Worm (Caenorhabditis elegans) whole organism, L4 larva: Measurements from ENCODE around the gene daf-2.
A peak's percentile ranks its signal among the peaks of the same experiment; 100 is the strongest.

ENCODE experiments used
- F10B5.3 ChIP-seq: sonication (generic microtip); optimal IDR thresholded peaks from 2 replicates; lab custom pipeline; 2016; ENCODE audit warnings: mild to moderate bottlenecking, missing genetic modification characterization, missing compliant biosample characterization
- F26F4.8 ChIP-seq: fragments of 200-800 bp; sonication (Bioruptor generic); conservative IDR thresholded peaks from 2 replicates; pipeline ENCODE4 v1.3.6; 2022; ENCODE audit warnings: missing genetic modification characterization, missing compliant biosample characterization
- F49E8.2 ChIP-seq: sonication (generic microtip); optimal IDR thresholded peaks from 2 replicates; lab custom pipeline; 2016; ENCODE audit warnings: missing compliant biosample characterization, mild to moderate bottlenecking, missing genetic modification characterization, borderline replicate concordance
- Y105C5A.15 ChIP-seq: fragments of 200-800 bp; sonication (Bioruptor generic); IDR thresholded peaks from 2 replicates; pipeline ENCODE4 v1.3.6; 2022; ENCODE audit warnings: missing genetic modification characterization, missing compliant biosample characterization
- Y75B8A.6 ChIP-seq: fragments of 200-800 bp; sonication (Bioruptor generic); IDR thresholded peaks from 2 replicates; pipeline ENCODE4 v1.3.6; 2022; ENCODE audit warnings: missing genetic modification reagents, missing genetic modification characterization, missing compliant biosample characterization
- aha-1 ChIP-seq: fragments of 150-350 bp; peaks from one replicate; lab custom pipeline; 2014; ENCODE audit warnings: missing biosample characterization, missing genetic modification characterization
- aly-2 ChIP-seq: sonication (generic microtip); optimal IDR thresholded peaks from 2 replicates; lab custom pipeline; 2018; ENCODE audit warnings: missing biosample characterization, missing genetic modification characterization
- ceh-20 ChIP-seq: fragments of 200-800 bp; sonication (Bioruptor generic); IDR thresholded peaks from 2 replicates; pipeline ENCODE4 v1.3.6; 2022; ENCODE audit warnings: missing genetic modification reagents, missing genetic modification characterization, missing compliant biosample characterization
- ceh-82 ChIP-seq: sonication (generic microtip); optimal IDR thresholded peaks from 2 replicates; lab custom pipeline; 2017; ENCODE audit warnings: missing biosample characterization, missing genetic modification characterization
- cey-2 ChIP-seq: sonication (generic microtip); optimal IDR thresholded peaks from 3 replicates; lab custom pipeline; 2017; ENCODE audit warnings: missing genetic modification characterization, mild to moderate bottlenecking, missing compliant biosample characterization, antibody characterized with exemption, borderline replicate concordance; ENCODE audit not compliant: insufficient read depth
- dmd-6 ChIP-seq: fragments of 200-800 bp; sonication (Bioruptor generic); IDR thresholded peaks from 2 replicates; pipeline ENCODE4 v1.3.6; 2022; ENCODE audit warnings: missing genetic modification reagents, missing genetic modification characterization, missing compliant biosample characterization
- dmd-8 ChIP-seq: fragments of 200-800 bp; sonication (Bioruptor generic); IDR thresholded peaks from 2 replicates; pipeline ENCODE4 v1.3.6; 2022; ENCODE audit warnings: missing genetic modification characterization, missing compliant biosample characterization
- dmd-9 ChIP-seq: fragments of 200-800 bp; sonication (Bioruptor generic); IDR thresholded peaks from 2 replicates; pipeline ENCODE4 v1.3.6; 2022; ENCODE audit warnings: missing genetic modification reagents, missing genetic modification characterization, missing compliant biosample characterization
- dpl-1 ChIP-seq: fragments of 150-350 bp; optimal IDR thresholded peaks from 2 replicates; lab custom pipeline; 2014; ENCODE audit warnings: missing biosample characterization, missing genetic modification reagents, missing genetic modification characterization
- dve-1 ChIP-seq: sonication (generic microtip); optimal IDR thresholded peaks from 2 replicates; lab custom pipeline; 2017; ENCODE audit warnings: antibody characterized with exemption, mild to moderate bottlenecking, missing genetic modification characterization, missing compliant biosample characterization; ENCODE audit not compliant: insufficient read depth
- fkh-10 ChIP-seq: fragments of 150-350 bp; optimal IDR thresholded peaks from 2 replicates; lab custom pipeline; 2014; ENCODE audit warnings: missing biosample characterization, missing genetic modification reagents, missing genetic modification characterization
- hlh-11 ChIP-seq: fragments of 200-800 bp; sonication (Bioruptor generic); optimal IDR thresholded peaks from 2 replicates; lab custom pipeline; 2018; ENCODE audit warnings: mild to moderate bottlenecking, missing genetic modification characterization, missing compliant biosample characterization
- hlh-30 ChIP-seq: sonication (generic microtip); optimal IDR thresholded peaks from 2 replicates; lab custom pipeline; 2017; ENCODE audit warnings: antibody characterized with exemption, mild to moderate bottlenecking, missing genetic modification characterization, missing compliant biosample characterization; ENCODE audit not compliant: insufficient read depth
- hmg-1.1 ChIP-seq: fragments of 200-800 bp; sonication (Bioruptor generic); IDR thresholded peaks from 2 replicates; pipeline ENCODE4 v1.3.6; 2022; ENCODE audit warnings: missing genetic modification reagents, missing genetic modification characterization, missing compliant biosample characterization
- lin-1 ChIP-seq: fragments of 200-800 bp; sonication (Bioruptor generic); IDR thresholded peaks from 2 replicates; pipeline ENCODE4 v1.3.6; 2022; ENCODE audit warnings: missing genetic modification reagents, missing genetic modification characterization, missing compliant biosample characterization
- lin-13 ChIP-seq: fragments of 150-350 bp; optimal IDR thresholded peaks from 2 replicates; lab custom pipeline; 2014; ENCODE audit warnings: missing biosample characterization, missing genetic modification reagents, missing genetic modification characterization
- lin-38 ChIP-seq: fragments of 200-800 bp; sonication (Bioruptor generic); IDR thresholded peaks from 2 replicates; pipeline ENCODE4 v1.3.6; 2022; ENCODE audit warnings: missing genetic modification reagents, missing genetic modification characterization, missing compliant biosample characterization
- lin-39 ChIP-seq: fragments of 150-350 bp; optimal IDR thresholded peaks from 2 replicates; lab custom pipeline; 2014; ENCODE audit warnings: missing biosample characterization, missing genetic modification reagents, missing genetic modification characterization
- lsy-2 ChIP-seq, 2 experiments: fragments of 150-350 bp in 1 of 2; sonication (generic microtip) in 1 of 2; optimal IDR thresholded peaks; 2 replicates each; lab custom pipeline; 2014 to 2017; ENCODE audit warnings: missing biosample characterization in 2 of 2, missing genetic modification characterization in 2 of 2
- madf-9 ChIP-seq: fragments of 200-800 bp; sonication (Bioruptor generic); conservative IDR thresholded peaks from 2 replicates; pipeline ENCODE4 v1.3.6; 2022; ENCODE audit warnings: missing genetic modification reagents, missing genetic modification characterization, missing compliant biosample characterization
- mdl-1 ChIP-seq, 2 experiments: fragments of 150-350 bp in 1 of 2; sonication (generic microtip) in 1 of 2; optimal IDR thresholded peaks; 2 replicates each; lab custom pipeline; 2014 to 2017; ENCODE audit warnings: missing biosample characterization in 2 of 2, missing genetic modification characterization in 2 of 2
- mes-2 ChIP-seq: sonication (generic microtip); optimal IDR thresholded peaks from 2 replicates; lab custom pipeline; 2016; ENCODE audit warnings: missing genotype, mild to moderate bottlenecking, missing genetic modification characterization, missing compliant biosample characterization; ENCODE audit not compliant: poor library complexity, severe bottlenecking
- mxl-3 ChIP-seq: fragments of 200-800 bp; sonication (Bioruptor generic); optimal IDR thresholded peaks from 2 replicates; lab custom pipeline; 2018; ENCODE audit warnings: mild to moderate bottlenecking, missing genetic modification characterization, missing compliant biosample characterization
- nhr-10 ChIP-seq: fragments of 150-350 bp; optimal IDR thresholded peaks from 2 replicates; lab custom pipeline; 2014; ENCODE audit warnings: missing biosample characterization, missing genetic modification characterization
- nhr-28 ChIP-seq: fragments of 150-350 bp; optimal IDR thresholded peaks from 2 replicates; lab custom pipeline; 2014; ENCODE audit warnings: missing biosample characterization, missing genetic modification characterization
- nhr-41 ChIP-seq: fragments of 200-800 bp; sonication (Bioruptor generic); IDR thresholded peaks from 2 replicates; pipeline ENCODE4 v1.3.6; 2022; ENCODE audit warnings: missing genetic modification reagents, missing genetic modification characterization, missing compliant biosample characterization
- saeg-2 ChIP-seq: fragments of 200-800 bp; sonication (Bioruptor generic); IDR thresholded peaks from 2 replicates; pipeline ENCODE4 v1.3.6; 2022; ENCODE audit warnings: missing genetic modification reagents, missing genetic modification characterization, missing compliant biosample characterization
- sdz-12 ChIP-seq: fragments of 200-800 bp; sonication (Bioruptor generic); optimal IDR thresholded peaks from 2 replicates; lab custom pipeline; 2018; ENCODE audit warnings: mild to moderate bottlenecking, missing genetic modification characterization, missing compliant biosample characterization
- set-16 ChIP-seq: fragments of 200-800 bp; sonication (Bioruptor generic); IDR thresholded peaks from 2 replicates; pipeline ENCODE4 v1.3.6; 2022; ENCODE audit warnings: missing genetic modification reagents, missing genetic modification characterization, missing compliant biosample characterization
- skn-1 ChIP-seq: fragments of 150-350 bp; optimal IDR thresholded peaks from 2 replicates; lab custom pipeline; 2014; ENCODE audit warnings: missing biosample characterization, missing genetic modification characterization
- snpc-4 ChIP-seq: fragments of 150-350 bp; optimal IDR thresholded peaks from 2 replicates; lab custom pipeline; 2014; ENCODE audit warnings: missing biosample characterization, missing genetic modification characterization
- spr-3 ChIP-seq: fragments of 200-800 bp; sonication (Bioruptor generic); optimal IDR thresholded peaks from 2 replicates; lab custom pipeline; 2018; ENCODE audit warnings: mild to moderate bottlenecking, missing genetic modification characterization, missing compliant biosample characterization
- tra-1 ChIP-seq: fragments of 200-800 bp; sonication (Bioruptor generic); IDR thresholded peaks from 2 replicates; pipeline ENCODE4 v1.3.6; 2022; ENCODE audit warnings: missing genetic modification reagents, missing genetic modification characterization, missing compliant biosample characterization
- unc-130 ChIP-seq: sonication (generic microtip); optimal IDR thresholded peaks from 2 replicates; lab custom pipeline; 2016; ENCODE audit warnings: missing genetic modification reagents, missing genetic modification characterization, missing compliant biosample characterization
- vab-7 ChIP-seq: fragments of 200-800 bp; sonication (Bioruptor generic); IDR thresholded peaks from 2 replicates; pipeline ENCODE4 v1.3.6; 2022; ENCODE audit warnings: missing genetic modification reagents, missing genetic modification characterization, missing compliant biosample characterization
- zip-11 ChIP-seq: fragments of 200-800 bp; sonication (Bioruptor generic); IDR thresholded peaks from 2 replicates; pipeline ENCODE4 v1.3.6; 2022; ENCODE audit warnings: missing genetic modification characterization, missing compliant biosample characterization

The daf-2 gene

ce11 chrIII:2948310-2948961 lies 92.2 kb downstream of the daf-2 start (continued):
- TF ChIP-seq madf-9: no peak
- TF ChIP-seq snpc-4: no peak
- no peak for TF ChIP-seq sdz-12 (GFP tag; lab: Kevin White, UChicago)
- TF ChIP-seq dmd-6 (GFP tag; lab: Robert Waterston, UW): peak; percentile 82
- TF ChIP-seq dve-1 (tag; lab: Kevin White, UChicago): peak; percentile 77
- TF ChIP-seq aly-2: no peak
- no peak for TF ChIP-seq nhr-41 (GFP tag; lab: Robert Waterston, UW)
- no peak for TF ChIP-seq skn-1 (tag; lab: Kevin White, UChicago)
- no peak for TF ChIP-seq lin-39 (tag; lab: Kevin White, UChicago)
- no peak for TF ChIP-seq set-16 (GFP tag; lab: Robert Waterston, UW)
- no peak for TF ChIP-seq Y75B8A.6 (GFP tag; lab: Robert Waterston, UW)
- no peak for TF ChIP-seq saeg-2

ce11 chrIII:2947251-2947650 lies 93.4 kb downstream of the daf-2 start:
- peak; percentile 20 for TF ChIP-seq nhr-28 (tag; lab: Kevin White, UChicago)
- no peak for TF ChIP-seq dmd-8 (GFP tag; lab: Robert Waterston, UW)
- TF ChIP-seq lin-1 (GFP tag; lab: Robert Waterston, UW): 0 out of 2 replicates have a peak, but pooled peaks have one; percentile 29
- TF ChIP-seq lsy-2 (tag; optimal IDR thresholded peaks at IDR 0.05; lab: Kevin White, UChicago): peak in 1 of 2 experiments; percentile 36
- no peak for TF ChIP-seq lin-39 (tag; lab: Kevin White, UChicago)
- no peak for TF ChIP-seq F49E8.2 (tag; lab: Kevin White, UChicago)
- TF ChIP-seq mdl-1 (tag; optimal IDR thresholded peaks at IDR 0.05; lab: Kevin White, UChicago): peak in 1 of 2 experiments; percentile 16
- TF ChIP-seq mxl-3: peak; percentile 71
- TF ChIP-seq mes-2 (tag; lab: Kevin White, UChicago): peak; percentile 47
- peak; percentile 55 for TF ChIP-seq hmg-1.1 (GFP tag; lab: Robert Waterston, UW)
- TF ChIP-seq dmd-9 (GFP tag; lab: Robert Waterston, UW): no peak
- TF ChIP-seq set-16 (GFP tag; lab: Robert Waterston, UW): peak; percentile 23; the same call in 1 of the 2 replicates
- TF ChIP-seq hlh-30 (tag; lab: Kevin White, UChicago): peak; percentile 57
- no peak for TF ChIP-seq dpl-1 (GFP tag; lab: Kevin White, UChicago)
- no peak for TF ChIP-seq zip-11 (GFP tag; lab: Robert Waterston, UW)
- no peak for TF ChIP-seq aha-1
- TF ChIP-seq hlh-11 (tag; lab: Kevin White, UChicago): peak; percentile 55
- TF ChIP-seq spr-3 (GFP tag; lab: Kevin White, UChicago): no peak
- TF ChIP-seq fkh-10 (GFP tag; lab: Kevin White, UChicago): no peak

- TF ChIP-seq nhr-41 (GFP tag; lab: Robert Waterston, UW) (no peak), Y105C5A.15 (no peak), F49E8.2 (tag; lab: Kevin White, UChicago) (peak; percentile 91), dpl-1 (GFP tag; lab: Kevin White, UChicago) (no peak), ceh-82 (tag; lab: Kevin White, UChicago) (no peak), unc-130 (peak; percentile 16), lin-38 (GFP tag; lab: Robert Waterston, UW) (peak; percentile 64; the same call in 1 of the 2 replicates)
These were observed 93.9 kb downstream of the daf-2 start, which contains the start of gene H05C05.1 for ce11 chrIII:2946626-2947168. H05C05.1 (plus strand) TSS chrIII:2947118.

ce11 chrIII:2946101-2946500 lies 94.5 kb downstream of the daf-2 start, which contains the start of gene H05C05.4:
H05C05.4 (minus strand) TSS chrIII:2946201.
- TF ChIP-seq F26F4.8 (GFP tag; lab: Robert Waterston, UW) (no peak), tra-1 (GFP tag; lab: Robert Waterston, UW) (no peak), vab-7 (GFP tag; lab: Robert Waterston, UW) (no peak), lin-13 (GFP tag; lab: Kevin White, UChicago) (no peak), set-16 (GFP tag; lab: Robert Waterston, UW) (no peak), cey-2 (tag; lab: Kevin White, UChicago) (no peak), dmd-6 (GFP tag; lab: Robert Waterston, UW) (no peak), ceh-20 (GFP tag; lab: Robert Waterston, UW) (no peak), nhr-10 (tag; lab: Kevin White, UChicago) (no peak), F10B5.3 (tag; lab: Kevin White, UChicago) (no peak), aly-2 (no peak), madf-9 (no peak)
